Fruit fly (Drosophila melanogaster): ENCODE results near the gene shps.

DNA sequence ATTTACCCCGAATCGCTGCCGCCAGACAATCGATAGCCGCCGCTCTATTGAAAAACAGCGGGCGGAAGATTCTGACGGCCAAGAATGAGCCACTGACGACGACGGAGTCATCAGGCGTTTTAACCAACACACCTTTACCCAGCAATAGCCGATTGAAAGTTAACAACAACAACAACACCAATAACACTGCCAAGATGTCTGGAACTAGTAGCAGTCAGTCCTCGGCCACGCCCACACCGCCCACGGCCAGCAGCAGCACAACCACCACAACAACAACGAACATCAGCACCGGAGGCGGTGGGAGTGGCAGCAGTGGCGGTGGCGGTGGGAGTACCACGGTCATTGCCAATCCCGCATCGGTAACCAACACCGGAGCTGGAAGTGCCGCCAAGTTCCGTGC is 47.5 kb upstream of the shps start:
- no peak for TF ChIP-seq esn (GFP tag; optimal IDR thresholded peaks at IDR 0.05)
- TF ChIP-seq Gug (GFP tag; IDR thresholded peaks at IDR 0.05) = no peak
- no peak for TF ChIP-seq vri (GFP tag; optimal IDR thresholded peaks at IDR 0.05)
- TF ChIP-seq fkh (GFP tag; optimal IDR thresholded peaks at IDR 0.05) = no peak
- no peak for TF ChIP-seq CG8632 (GFP tag; optimal IDR thresholded peaks at IDR 0.05)
- TF ChIP-seq CG32006 (GFP tag; optimal IDR thresholded peaks at IDR 0.05) = no peak
- no peak for TF ChIP-seq dsx (GFP tag; optimal IDR thresholded peaks at IDR 0.05; ENCODE audit: poor library complexity, severe bottlenecking)
- no peak for TF ChIP-seq Lpt (GFP tag; optimal IDR thresholded peaks at IDR 0.05)
- no peak for TF ChIP-seq cyc (GFP tag; optimal IDR thresholded peaks at IDR 0.05)
- TF ChIP-seq Hr39 (GFP tag; optimal IDR thresholded peaks at IDR 0.05) = no peak
- TF ChIP-seq CG11902 (GFP tag; optimal IDR thresholded peaks at IDR 0.05) = no peak

Data from whole organism, prepupa.